Fruit fly (Drosophila melanogaster): ENCODE measurements around the gene jp.

The jp gene

DNA sequence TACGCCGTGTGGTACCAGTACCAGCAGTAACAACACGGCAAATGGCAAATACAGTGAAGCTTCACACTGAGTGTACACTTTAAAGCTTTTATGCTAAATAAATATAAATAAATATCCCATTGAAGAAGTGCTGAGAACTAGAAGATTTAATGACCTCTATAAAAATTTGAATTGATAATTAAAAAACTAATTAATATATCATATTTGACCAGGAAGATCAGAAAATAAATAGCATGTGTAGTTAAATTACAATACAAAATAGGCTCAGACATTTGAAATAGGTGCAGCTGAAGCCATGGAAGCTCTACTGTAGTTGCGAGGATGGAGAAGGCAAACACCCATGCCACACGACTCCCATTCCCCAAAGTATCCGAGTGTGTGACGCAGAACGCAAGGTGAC, 2.0 kb downstream of the jp start (continued):
- TF ChIP-seq CG10209 (GFP tag; optimal IDR thresholded peaks at IDR 0.05) (peak; percentile 45), vnd (GFP tag; IDR thresholded peaks at IDR 0.05; ENCODE audit: partially characterized antibody) (no peak), CG1792 (GFP tag; optimal IDR thresholded peaks at IDR 0.05) (no peak), stwl (tag; optimal IDR thresholded peaks at IDR 0.05) (no peak), sima (GFP tag; optimal IDR thresholded peaks at IDR 0.05) (no peak), mld (GFP tag; IDR thresholded peaks at IDR 0.05; ENCODE audit: partially characterized antibody) (no peak), ATbp (GFP tag; optimal IDR thresholded peaks at IDR 0.05) (peak; percentile 1), zen2 (GFP tag; IDR thresholded peaks at IDR 0.05; ENCODE audit: partially characterized antibody) (no peak), Med (GFP tag) (no peak), CG17802 (tag; optimal IDR thresholded peaks at IDR 0.05) (no peak), ems (GFP tag; optimal IDR thresholded peaks at IDR 0.05) (no peak), pfk (GFP tag; optimal IDR thresholded peaks at IDR 0.05) (no peak), CG34422 (GFP tag; IDR thresholded peaks at IDR 0.05) (0 out of 3 replicates have a peak, but pooled peaks have one; percentile 18), CG30403 (GFP tag; optimal IDR thresholded peaks at IDR 0.05) (peak; percentile 50), Poxn (GFP tag; IDR thresholded peaks at IDR 0.05) (no peak), emc (GFP tag; optimal IDR thresholded peaks at IDR 0.05) (no peak), CG15269 (tag; optimal IDR thresholded peaks at IDR 0.05) (peak; percentile 67), wor (GFP tag; IDR thresholded peaks at IDR 0.05) (0 out of 2 replicates have a peak, but pooled peaks have one; percentile 14), ara (GFP tag; IDR thresholded peaks at IDR 0.05) (no peak), fd64A (GFP tag; optimal IDR thresholded peaks at IDR 0.05) (no peak), CG2712 (tag; optimal IDR thresholded peaks at IDR 0.05) (peak; percentile 54), CG12219 (GFP tag; optimal IDR thresholded peaks at IDR 0.05) (peak; percentile 17), seq (GFP tag; IDR thresholded peaks at IDR 0.05) (peak; percentile 39; the same call in 1 of the 2 replicates), Dip3 (GFP tag; optimal IDR thresholded peaks at IDR 0.05) (no peak), Oli (tag; optimal IDR thresholded peaks at IDR 0.05) (peak; percentile 59), gem (tag; optimal IDR thresholded peaks at IDR 0.05) (peak; percentile 75), zen (tag; optimal IDR thresholded peaks at IDR 0.05) (no peak), BtbVII (GFP tag; optimal IDR thresholded peaks at IDR 0.05) (no peak), ham (GFP tag; IDR thresholded peaks at IDR 0.05) (no peak), bowl (GFP tag; IDR thresholded peaks at IDR 0.05) (no peak), run (tag; optimal IDR thresholded peaks at IDR 0.05) (no peak), Awh (GFP tag; IDR thresholded peaks at IDR 0.05) (no peak), sens (GFP tag) (peak; percentile 72), CG3065 (GFP tag; optimal IDR thresholded peaks at IDR 0.05) (no peak), CG3838 (GFP tag; optimal IDR thresholded peaks at IDR 0.05) (no peak), Fer3 (tag; optimal IDR thresholded peaks at IDR 0.05) (peak; percentile 49), Max (GFP tag; optimal IDR thresholded peaks at IDR 0.05) (no peak), MBD-R2 (GFP tag; IDR thresholded peaks at IDR 0.05) (no peak), ab (GFP tag; optimal IDR thresholded peaks at IDR 0.05) (no peak), ken (GFP tag; IDR thresholded peaks at IDR 0.05) (no peak), CG12659 (GFP tag; optimal IDR thresholded peaks at IDR 0.05) (peak; percentile 31), CG4360 (GFP tag; IDR thresholded peaks at IDR 0.05) (no peak), Hsf (GFP tag; optimal IDR thresholded peaks at IDR 0.05) (no peak), CG13894 (tag; optimal IDR thresholded peaks at IDR 0.05) (no peak), vvl (GFP tag; IDR thresholded peaks at IDR 0.05) (peak; percentile 36; the same call in 1 of the 2 replicates), Optix (GFP tag; IDR thresholded peaks at IDR 0.05) (no peak), gsb (GFP tag; IDR thresholded peaks at IDR 0.05) (no peak), Rfx (GFP tag; IDR thresholded peaks at IDR 0.05) (peak; percentile 32; the same call in 1 of the 2 replicates), ERR (GFP tag; optimal IDR thresholded peaks at IDR 0.05) (no peak), zf30C (GFP tag; optimal IDR thresholded peaks at IDR 0.05) (no peak), CG9932 (GFP tag; IDR thresholded peaks at IDR 0.05) (peak; percentile 52), croc (GFP tag; conservative IDR thresholded peaks at IDR 0.05) (no peak)

Measured in whole organism, embryonic.